Fruit fly (Drosophila melanogaster): ENCODE data around the gene CG16824.

DNA sequence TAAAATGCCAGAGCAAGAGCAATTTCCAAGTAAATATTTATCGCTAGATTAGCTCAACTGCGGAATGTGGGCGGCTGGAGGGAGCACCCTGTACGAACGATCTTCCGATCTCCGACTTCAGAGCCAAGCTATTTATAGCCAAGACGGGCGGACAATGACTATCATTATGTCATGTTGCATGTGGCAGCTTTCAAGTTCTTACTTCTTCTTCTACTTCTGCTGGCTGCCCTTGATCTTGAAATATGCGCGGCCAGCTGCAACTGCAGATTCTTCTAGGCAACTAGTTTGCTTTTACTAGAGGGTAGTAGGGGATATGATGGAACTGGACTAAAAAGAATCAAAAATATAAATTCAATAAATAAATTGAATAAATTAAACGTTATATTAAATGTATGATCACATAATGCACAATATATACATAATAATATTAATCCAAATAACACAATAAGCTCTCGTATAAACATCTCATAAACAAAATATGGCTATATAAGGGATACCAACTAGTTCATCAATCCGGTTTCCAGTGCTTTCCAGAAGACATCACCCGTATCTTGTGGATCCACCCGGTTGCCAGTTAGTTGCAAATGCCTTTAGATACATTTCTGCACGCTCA, 24.7 kb upstream of the CG16824 start:
- TF ChIP-seq kay (GFP tag; ENCODE audit: borderline replicate concordance) (no peak), CG7101 (tag; optimal IDR thresholded peaks at IDR 0.05) (no peak), ovo (GFP tag; optimal IDR thresholded peaks at IDR 0.05) (no peak), Crg-1 (GFP tag; optimal IDR thresholded peaks at IDR 0.05) (no peak), Clk (GFP tag; optimal IDR thresholded peaks at IDR 0.05) (no peak), Mnt (GFP tag; optimal IDR thresholded peaks at IDR 0.05) (no peak), bab1 (GFP tag; optimal IDR thresholded peaks at IDR 0.05) (no peak), CG5204 (GFP tag; optimal IDR thresholded peaks at IDR 0.05) (no peak), CG1620 (GFP tag; optimal IDR thresholded peaks at IDR 0.05) (no peak), Hr96 (GFP tag; optimal IDR thresholded peaks at IDR 0.05) (no peak), CG14711 (tag; optimal IDR thresholded peaks at IDR 0.05) (no peak), cic (GFP tag; optimal IDR thresholded peaks at IDR 0.05) (no peak)

All from whole organism, adult.